Worm (Caenorhabditis elegans): ENCODE results near the gene pdi-6.

DNA sequence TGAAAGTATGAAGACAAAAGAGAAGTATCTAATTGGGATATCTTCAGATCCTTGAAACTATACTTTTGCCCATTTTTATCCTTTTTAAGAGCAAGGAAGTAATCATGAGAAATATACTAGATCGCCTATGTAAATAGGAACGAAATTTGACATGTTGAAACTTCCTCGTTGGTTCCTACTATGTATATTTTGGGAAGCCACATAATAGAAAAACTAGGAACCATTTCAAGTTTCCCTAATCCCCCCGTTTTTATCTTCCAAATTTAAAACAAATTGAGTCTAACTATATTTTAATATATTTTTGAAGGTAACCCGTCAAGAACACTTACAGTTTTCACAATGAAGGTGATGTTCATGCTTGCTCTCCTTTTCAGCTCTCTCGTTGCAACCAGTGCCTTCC lies 39.5 kb downstream of the pdi-6 start, which contains the start of gene flp-26:
- no peak for TF ChIP-seq F13C5.2 (tag; optimal IDR thresholded peaks at IDR 0.05)
- TF ChIP-seq aly-1 (tag; optimal IDR thresholded peaks at IDR 0.05): no peak
- no peak for TF ChIP-seq ama-1 (optimal IDR thresholded peaks at IDR 0.05)
- TF ChIP-seq sea-1 (GFP tag; conservative IDR thresholded peaks at IDR 0.05): no peak
- no peak for TF ChIP-seq tbx-11 (GFP tag; IDR thresholded peaks at IDR 0.05)
- TF ChIP-seq tbx-37 (GFP tag; conservative IDR thresholded peaks at IDR 0.05): no peak
- no peak for TF ChIP-seq scrt-1 (GFP tag; IDR thresholded peaks at IDR 0.05)
- no peak for TF ChIP-seq ceh-36 (tag; optimal IDR thresholded peaks at IDR 0.05)
- no peak for TF ChIP-seq flt-1 (GFP tag; IDR thresholded peaks at IDR 0.05)
- no peak for TF ChIP-seq tra-4 (tag; optimal IDR thresholded peaks at IDR 0.05)
- TF ChIP-seq ceh-13 (GFP tag; optimal IDR thresholded peaks at IDR 0.05): no peak
